Worm (Caenorhabditis elegans) whole organism, L4 larva: ENCODE results near the gene flp-32.

Experiments
- daf-12 ChIP-seq: fragments of 150-350 bp; optimal IDR thresholded peaks from 2 replicates; lab custom pipeline; 2014; ENCODE audit warnings: missing biosample characterization, missing genetic modification reagents, missing genetic modification characterization
- lin-15B ChIP-seq: fragments of 150-350 bp; sonication (generic microtip); optimal IDR thresholded peaks from 3 replicates; lab custom pipeline; 2014; ENCODE audit warnings: missing biosample characterization, missing genetic modification characterization
- nhr-11 ChIP-seq: fragments of 150-350 bp; optimal IDR thresholded peaks from 2 replicates; lab custom pipeline; 2014; ENCODE audit warnings: missing biosample characterization, missing genetic modification characterization
- nhr-76 ChIP-seq: fragments of 150-350 bp; optimal IDR thresholded peaks from 2 replicates; lab custom pipeline; 2014; ENCODE audit warnings: missing biosample characterization, missing genetic modification characterization
- snpc-4 ChIP-seq: fragments of 150-350 bp; optimal IDR thresholded peaks from 2 replicates; lab custom pipeline; 2014; ENCODE audit warnings: missing biosample characterization, missing genetic modification characterization
- ztf-11 ChIP-seq: fragments of 150-350 bp; optimal IDR thresholded peaks from 2 replicates; lab custom pipeline; 2014; ENCODE audit warnings: missing biosample characterization, missing genetic modification characterization

ce11 chrX:15466032-15466431 is 32.4 kb downstream of the flp-32 start, which contains the start of gene sprr-1:
- no peak for TF ChIP-seq daf-12
- TF ChIP-seq nhr-11, result no peak
- no peak for TF ChIP-seq nhr-76
- no peak for TF ChIP-seq snpc-4 (tag; lab: Kevin White, UChicago)
- no peak for TF ChIP-seq lin-15B (tag; lab: Kevin White, UChicago)
- TF ChIP-seq ztf-11 (tag; lab: Kevin White, UChicago), result no peak
